Fruit fly (Drosophila melanogaster): ENCODE data around the gene CG18809.

CG18809 gene

DNA sequence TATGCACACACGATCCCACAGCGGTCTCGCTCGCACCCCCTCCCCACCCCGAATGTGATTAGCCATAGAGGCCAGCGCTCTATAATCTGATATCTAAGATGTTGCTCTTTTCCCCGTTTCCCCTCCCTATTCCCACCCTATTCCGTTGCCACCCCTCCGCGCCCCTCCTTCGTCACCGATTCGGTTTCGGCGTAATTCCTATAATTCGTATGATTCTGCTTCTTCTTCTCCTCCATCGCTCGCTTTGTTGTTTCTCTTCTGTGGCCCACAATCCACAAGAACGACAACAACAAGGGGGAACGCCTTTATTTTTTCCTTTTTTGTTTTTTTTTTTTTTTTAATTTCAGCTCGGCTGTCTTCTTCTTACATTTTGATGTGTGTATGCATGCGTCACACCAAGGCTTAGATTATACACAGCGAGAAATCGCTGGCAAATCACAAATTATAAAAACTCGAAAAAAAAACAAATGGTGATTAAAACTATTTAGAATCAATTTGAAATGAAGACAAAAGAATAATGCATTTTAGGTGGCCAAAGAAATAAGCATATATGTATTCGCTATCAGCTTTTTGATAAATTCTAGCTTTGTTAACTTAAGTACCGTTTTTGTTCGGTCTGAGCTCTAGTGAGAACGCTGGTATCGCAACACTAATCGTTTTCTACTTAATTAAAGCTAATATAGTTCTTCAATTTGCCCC lies 25.8 kb upstream of the CG18809 start (continued):
- TF ChIP-seq dsx (GFP tag; optimal IDR thresholded peaks at IDR 0.05; ENCODE audit: poor library complexity, severe bottlenecking) (peak; percentile 37), CG11762 (GFP tag; optimal IDR thresholded peaks at IDR 0.05; ENCODE audit: insufficient read depth) (no peak), Ets21C (GFP tag; optimal IDR thresholded peaks at IDR 0.05) (peak; percentile 40), Blimp-1 (GFP tag; optimal IDR thresholded peaks at IDR 0.05) (no peak), CG11902 (GFP tag; optimal IDR thresholded peaks at IDR 0.05) (no peak), eg (GFP tag; IDR thresholded peaks at IDR 0.05) (peak; percentile 38; the same call in 1 of the 3 replicates), Gug (GFP tag; IDR thresholded peaks at IDR 0.05) (no peak), CG8319 (GFP tag; optimal IDR thresholded peaks at IDR 0.05) (peak; percentile 4), CG6808 (GFP tag; optimal IDR thresholded peaks at IDR 0.05) (peak; percentile 52)

DNA sequence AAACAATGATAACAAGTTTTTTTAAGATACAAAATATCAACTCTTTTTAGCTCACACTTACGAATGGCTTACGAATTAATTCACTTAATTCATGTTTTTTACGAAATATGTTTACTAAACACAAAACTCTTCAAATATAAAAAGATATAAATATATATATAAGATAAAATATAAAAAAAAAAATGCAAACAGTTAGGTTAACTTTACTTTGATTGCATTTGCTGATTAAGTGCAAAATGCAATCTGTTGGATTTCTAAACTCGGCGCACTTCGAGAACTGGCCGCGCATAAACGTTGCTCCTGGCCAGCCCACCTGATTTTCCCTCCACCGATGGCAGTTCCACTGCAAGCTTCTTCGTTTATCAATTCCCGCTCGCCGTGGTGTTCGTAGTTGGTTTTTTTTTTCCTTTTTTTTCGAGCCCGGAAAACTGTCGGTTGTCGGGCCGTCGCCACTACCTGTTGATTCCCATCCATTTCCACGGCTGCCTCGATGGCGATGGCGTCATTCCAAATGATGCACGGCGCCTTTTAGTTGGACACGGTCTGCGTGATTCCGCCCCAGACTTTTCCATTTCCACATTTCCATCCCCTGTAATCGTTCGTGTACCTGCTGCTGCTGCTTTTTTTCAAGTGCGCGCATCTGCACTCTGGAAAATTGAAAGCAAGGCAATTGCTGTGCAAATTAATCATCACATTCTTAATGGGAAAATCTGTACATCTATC lies 21.5 kb upstream of the CG18809 start:
- TF ChIP-seq Sox15 (GFP tag; optimal IDR thresholded peaks at IDR 0.05) (no peak), Blimp-1 (GFP tag; optimal IDR thresholded peaks at IDR 0.05) (no peak), CG10669 (GFP tag; optimal IDR thresholded peaks at IDR 0.05) (no peak), dac (GFP tag; optimal IDR thresholded peaks at IDR 0.05) (no peak), CG6792 (GFP tag; optimal IDR thresholded peaks at IDR 0.05) (no peak)

DNA sequence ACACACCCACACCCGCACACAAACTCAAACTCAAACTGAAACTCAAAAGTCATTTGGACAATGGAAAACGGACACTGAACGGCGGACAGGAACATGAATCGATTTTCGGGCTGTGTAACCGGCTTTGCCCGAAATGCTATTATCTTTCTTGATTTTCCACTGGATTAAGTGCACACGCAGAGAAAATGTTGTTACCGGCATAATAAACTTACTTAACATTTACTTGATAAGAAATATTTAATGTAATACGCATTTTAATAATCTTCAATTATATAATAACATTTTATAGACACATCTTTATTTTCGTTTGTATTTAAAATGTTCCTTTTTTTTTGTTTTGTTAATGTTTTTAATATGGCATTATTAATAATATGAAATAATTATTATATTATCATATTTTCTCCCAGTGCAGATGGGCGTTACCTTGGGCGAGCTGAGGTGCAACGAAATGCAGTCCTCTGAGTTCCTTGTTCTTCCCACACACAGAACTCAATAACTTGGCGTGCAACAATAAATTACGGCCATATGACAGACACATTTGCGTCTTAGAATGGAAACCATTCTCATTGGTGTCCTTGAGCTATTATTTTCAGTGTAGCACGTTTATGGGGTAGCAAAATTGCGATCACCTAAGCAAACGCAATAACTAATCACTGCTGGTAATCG lies 20.8 kb upstream of the CG18809 start, which contains the start of gene CG12702:
CG12702 (minus strand) TSS at position 51 of the 666 bp plus-strand sequence.
- no peak for TF ChIP-seq Gug (GFP tag; IDR thresholded peaks at IDR 0.05)
- TF ChIP-seq Eip78C (GFP tag) = peak; percentile 50
- TF ChIP-seq Eip75B (GFP tag; optimal IDR thresholded peaks at IDR 0.05) = no peak
- TF ChIP-seq net (GFP tag; optimal IDR thresholded peaks at IDR 0.05) = no peak
- no peak for TF ChIP-seq Smox (GFP tag; optimal IDR thresholded peaks at IDR 0.05)
- TF ChIP-seq CG32006 (GFP tag; optimal IDR thresholded peaks at IDR 0.05) = peak; percentile 13
- TF ChIP-seq CG4318 (GFP tag; optimal IDR thresholded peaks at IDR 0.05) = no peak

DNA sequence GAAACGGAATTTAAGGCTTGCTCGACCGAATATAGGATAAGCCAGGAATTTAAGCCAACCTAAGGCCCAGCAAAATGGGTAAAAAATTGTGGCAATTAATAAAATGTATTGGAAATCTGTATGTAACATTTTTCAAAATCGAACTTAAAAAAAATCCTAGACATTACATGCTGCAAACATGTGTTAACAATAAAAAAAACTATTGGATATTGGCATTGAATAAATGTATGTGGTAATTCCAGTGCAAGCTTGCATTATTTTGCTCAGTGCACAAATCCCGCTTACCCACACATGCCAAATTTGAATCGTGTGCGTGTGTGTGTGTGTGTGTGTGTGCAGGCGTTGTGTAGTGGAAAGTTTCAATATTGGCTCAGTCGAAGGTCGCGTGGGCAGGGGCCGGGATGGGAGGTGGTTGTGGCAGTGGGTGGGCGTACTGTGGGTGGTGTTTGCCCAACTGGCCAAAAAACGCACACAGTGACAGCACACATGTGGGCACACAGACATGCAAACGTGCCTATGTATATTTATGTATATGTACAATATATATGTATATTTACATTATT lies 19.4 kb upstream of the CG18809 start:
- TF ChIP-seq Hr4 (GFP tag; optimal IDR thresholded peaks at IDR 0.05) = peak; percentile 22
- TF ChIP-seq CG16779 (tag; optimal IDR thresholded peaks at IDR 0.05) = no peak
- no peak for TF ChIP-seq CG34406 (GFP tag; optimal IDR thresholded peaks at IDR 0.05)
- no peak for TF ChIP-seq CG3032 (tag; optimal IDR thresholded peaks at IDR 0.05)
- TF ChIP-seq CG6808 (GFP tag; optimal IDR thresholded peaks at IDR 0.05) = no peak
- no peak for TF ChIP-seq Blimp-1 (GFP tag; optimal IDR thresholded peaks at IDR 0.05)
- TF ChIP-seq ss (GFP tag; optimal IDR thresholded peaks at IDR 0.05) = no peak
- TF ChIP-seq Lpt (GFP tag; optimal IDR thresholded peaks at IDR 0.05) = no peak
- peak; percentile 20 for TF ChIP-seq CG3919 (GFP tag; optimal IDR thresholded peaks at IDR 0.05)
- TF ChIP-seq Hr39 (GFP tag; optimal IDR thresholded peaks at IDR 0.05) = peak; percentile 11
- peak; percentile 10 for TF ChIP-seq pdm3 (GFP tag; optimal IDR thresholded peaks at IDR 0.05)
- no peak for TF ChIP-seq Met (GFP tag; optimal IDR thresholded peaks at IDR 0.05)
- TF ChIP-seq Eip93F (GFP tag; optimal IDR thresholded peaks at IDR 0.05) = no peak
- no peak for TF ChIP-seq dsx (GFP tag; optimal IDR thresholded peaks at IDR 0.05; ENCODE audit: poor library complexity, severe bottlenecking)
- TF ChIP-seq CG1621 (tag; optimal IDR thresholded peaks at IDR 0.05) = no peak
- no peak for TF ChIP-seq Ets21C (GFP tag; optimal IDR thresholded peaks at IDR 0.05)
- TF ChIP-seq CG8119 (GFP tag; IDR thresholded peaks at IDR 0.05) = no peak
- no peak for TF ChIP-seq Ets96B (tag; optimal IDR thresholded peaks at IDR 0.05)
- TF ChIP-seq CG10631 (GFP tag; optimal IDR thresholded peaks at IDR 0.05) = no peak
- no peak for TF ChIP-seq CG6163 (GFP tag; IDR thresholded peaks at IDR 0.05)
- no peak for TF ChIP-seq CG10669 (GFP tag; optimal IDR thresholded peaks at IDR 0.05)
- TF ChIP-seq CG6854 (GFP tag; optimal IDR thresholded peaks at IDR 0.05) = no peak
- TF ChIP-seq topi (GFP tag; optimal IDR thresholded peaks at IDR 0.05) = no peak
- no peak for TF ChIP-seq Sox14 (GFP tag; optimal IDR thresholded peaks at IDR 0.05)
- no peak for TF ChIP-seq salr (GFP tag; optimal IDR thresholded peaks at IDR 0.05)
- no peak for TF ChIP-seq Gug (GFP tag; IDR thresholded peaks at IDR 0.05)
- no peak for TF ChIP-seq svp (GFP tag)
- peak; percentile 32 for TF ChIP-seq CG32006 (GFP tag; optimal IDR thresholded peaks at IDR 0.05)
- TF ChIP-seq CG8319 (GFP tag; optimal IDR thresholded peaks at IDR 0.05) = no peak
- no peak for TF ChIP-seq spab (GFP tag; optimal IDR thresholded peaks at IDR 0.05)

Data from whole organism, prepupa.